Fruit fly (Drosophila melanogaster) whole organism: Measurements from ENCODE around the gene Tat.

Experiments used
- CG8478 ChIP-seq: fragments of >200 bp; optimal IDR thresholded peaks from 2 replicates; lab custom pipeline; 2018; ENCODE audit warnings: inconsistent platforms
- Dll ChIP-seq: fragments of >200 bp; optimal IDR thresholded peaks from 2 replicates; lab custom pipeline; 2017
- EcR ChIP-seq, 2 experiments: fragments of >200 bp; optimal IDR thresholded peaks; 2 replicates each; lab custom pipeline; 2017; ENCODE audit warnings: missing biosample characterization in 2 of 2, missing genetic modification characterization in 2 of 2, missing genetic modification reagents in 2 of 2
- pan ChIP-seq: fragments of >200 bp; optimal IDR thresholded peaks from 2 replicates; lab custom pipeline; 2017
- psq ChIP-seq: fragments of >200 bp; optimal IDR thresholded peaks from 2 replicates; lab custom pipeline; 2017
- usp ChIP-seq: fragments of >200 bp; optimal IDR thresholded peaks from 2 replicates; lab custom pipeline; 2017; ENCODE audit warnings: missing biosample characterization, missing genetic modification characterization, mixed read lengths

- no peak for TF ChIP-seq CG8478
- TF ChIP-seq pan (lab: Kevin White, UChicago) = no peak
- no peak for TF ChIP-seq Dll (lab: Kevin White, UChicago)
- TF ChIP-seq psq (lab: Kevin White, UChicago) = no peak
- TF ChIP-seq EcR (GFP tag; optimal IDR thresholded peaks at IDR 0.05; lab: Kevin White, UChicago) = no peak
- TF ChIP-seq usp (GFP tag; lab: Kevin White, UChicago) = no peak
Measured at dm6 chrX:14221995-14222394, 39.0 kb upstream of the Tat start.
